Fruit fly (Drosophila melanogaster) whole organism, embryonic: Measurements from ENCODE around the gene Myo31DF.

Experiments used
- Abd-B ChIP-seq: fragments of 200-800 bp; sonication (Bioruptor generic); optimal IDR thresholded peaks from 2 replicates; lab custom pipeline; 2018; ENCODE audit warnings: missing biosample characterization, mild to moderate bottlenecking, missing genetic modification characterization, moderate library complexity
- Awh ChIP-seq: fragments of 200-800 bp; sonication (Bioruptor generic); IDR thresholded peaks from 2 replicates; pipeline ENCODE4, ENCODE4 v1.3.6; 2022; ENCODE audit warnings: missing biosample characterization, missing genetic modification characterization
- CG10654 ChIP-seq: fragments of 200-800 bp; sonication (Bioruptor generic); optimal IDR thresholded peaks from 2 replicates; lab custom pipeline; 2016; ENCODE audit warnings: missing biosample characterization, missing genetic modification characterization
- CG11695 ChIP-seq: fragments of 200-800 bp; sonication (Bioruptor generic); IDR thresholded peaks from 3 replicates; pipeline ENCODE4 v1.3.6; 2022; ENCODE audit warnings: missing biosample characterization, missing genetic modification characterization
- CG12236 ChIP-seq: fragments of 200-800 bp; sonication (Bioruptor generic); optimal IDR thresholded peaks from 2 replicates; lab custom pipeline; 2016; ENCODE audit warnings: missing biosample characterization, missing genetic modification characterization
- CG13296 ChIP-seq: fragments of 200-800 bp; sonication (Bioruptor generic); optimal IDR thresholded peaks from 3 replicates; lab custom pipeline; 2018; ENCODE audit warnings: missing biosample characterization, mild to moderate bottlenecking, missing genetic modification characterization
- CG14050 ChIP-seq: fragments of 200-800 bp; sonication (Bioruptor generic); IDR thresholded peaks from 3 replicates; pipeline ENCODE4 v1.3.6; 2022; ENCODE audit warnings: missing biosample characterization, missing genetic modification characterization
- CG15073 ChIP-seq: fragments of 200-800 bp; sonication (Bioruptor generic); optimal IDR thresholded peaks from 2 replicates; lab custom pipeline; 2016; ENCODE audit warnings: missing biosample characterization, missing genetic modification characterization
- CG1647 ChIP-seq: fragments of 200-800 bp; sonication (Bioruptor generic); optimal IDR thresholded peaks from 3 replicates; lab custom pipeline; 2016; ENCODE audit warnings: missing biosample characterization, missing genetic modification characterization
- CG16779 ChIP-seq: fragments of 200-800 bp; sonication (Bioruptor generic); IDR thresholded peaks from 2 replicates; pipeline ENCODE4 v1.3.6; 2022; ENCODE audit warnings: missing biosample characterization, missing genetic modification characterization
- CG16863 ChIP-seq: fragments of 200-800 bp; sonication (Bioruptor generic); optimal IDR thresholded peaks from 3 replicates; lab custom pipeline; 2016; ENCODE audit warnings: missing biosample characterization, missing genetic modification characterization
- CG3281 ChIP-seq: fragments of 200-800 bp; sonication (Bioruptor generic); optimal IDR thresholded peaks from 3 replicates; lab custom pipeline; 2017; ENCODE audit warnings: missing biosample characterization, mild to moderate bottlenecking, missing genetic modification characterization
- CG33213 ChIP-seq: fragments of 200-800 bp; sonication (Bioruptor generic); optimal IDR thresholded peaks from 3 replicates; lab custom pipeline; 2016; ENCODE audit warnings: missing biosample characterization, missing genetic modification characterization
- CG3838 ChIP-seq: fragments of 200-800 bp; sonication (Bioruptor generic); optimal IDR thresholded peaks from 3 replicates; lab custom pipeline; 2016; ENCODE audit warnings: missing biosample characterization, missing genetic modification characterization
- CG4424 ChIP-seq: fragments of 200-800 bp; sonication (Bioruptor generic); optimal IDR thresholded peaks from 3 replicates; lab custom pipeline; 2016; ENCODE audit warnings: missing biosample characterization, missing genetic modification characterization
- CG4730 ChIP-seq: fragments of 200-800 bp; sonication (Bioruptor generic); IDR thresholded peaks from 2 replicates; pipeline ENCODE4 v1.3.6; 2022; ENCODE audit warnings: missing biosample characterization, missing genetic modification characterization
- CG4820 ChIP-seq: fragments of 200-800 bp; sonication (Bioruptor generic); optimal IDR thresholded peaks from 3 replicates; lab custom pipeline; 2016; ENCODE audit warnings: missing biosample characterization, missing genetic modification characterization
- CG6654 ChIP-seq: fragments of 200-800 bp; sonication (Bioruptor generic); optimal IDR thresholded peaks from 2 replicates; lab custom pipeline; 2017; ENCODE audit warnings: missing biosample characterization, mild to moderate bottlenecking, missing genetic modification characterization
- CG6683 ChIP-seq: fragments of 200-800 bp; sonication (Bioruptor generic); optimal IDR thresholded peaks from 2 replicates; lab custom pipeline; 2017; ENCODE audit warnings: missing biosample characterization, mild to moderate bottlenecking, missing genetic modification characterization, missing genetic modification reagents
- CG7745 ChIP-seq: fragments of 200-800 bp; sonication (Bioruptor generic); optimal IDR thresholded peaks from 2 replicates; lab custom pipeline; 2018; ENCODE audit warnings: missing biosample characterization, mild to moderate bottlenecking, missing genetic modification characterization, moderate library complexity
- Dp ChIP-seq: fragments of 200-800 bp; sonication (Bioruptor generic); optimal IDR thresholded peaks from 2 replicates; lab custom pipeline; 2018; ENCODE audit warnings: missing biosample characterization, mild to moderate bottlenecking, missing genetic modification characterization, moderate library complexity
- Dref ChIP-seq: fragments of 200-800 bp; sonication (Bioruptor generic); IDR thresholded peaks from 2 replicates; pipeline ENCODE4 v1.3.6; 2022; ENCODE audit warnings: missing biosample characterization, missing genetic modification characterization
- HLH4C ChIP-seq: fragments of 200-800 bp; sonication (Bioruptor generic); IDR thresholded peaks from 3 replicates; pipeline ENCODE4 v1.3.6; 2022; ENCODE audit warnings: missing biosample characterization, missing genetic modification characterization; ENCODE audit not compliant: partially characterized antibody
- HLH54F ChIP-seq: fragments of 200-800 bp; sonication (Bioruptor generic); optimal IDR thresholded peaks from 3 replicates; lab custom pipeline; 2016; ENCODE audit warnings: missing biosample characterization, missing genetic modification characterization
- Hey ChIP-seq: fragments of 200-800 bp; sonication (Bioruptor generic); optimal IDR thresholded peaks from 3 replicates; lab custom pipeline; 2018; ENCODE audit warnings: missing biosample characterization, mild to moderate bottlenecking, missing genetic modification characterization
- HmgD ChIP-seq: fragments of 200-800 bp; sonication (Bioruptor generic); optimal IDR thresholded peaks from 3 replicates; lab custom pipeline; 2016; ENCODE audit warnings: missing biosample characterization, missing genetic modification characterization
- Neu2 ChIP-seq: fragments of 200-800 bp; sonication (Bioruptor generic); optimal IDR thresholded peaks from 3 replicates; lab custom pipeline; 2016; ENCODE audit warnings: missing biosample characterization, missing genetic modification characterization, borderline replicate concordance
- Optix ChIP-seq: fragments of 200-800 bp; sonication (Bioruptor generic); IDR thresholded peaks from 3 replicates; pipeline ENCODE4 v1.3.6; 2022; ENCODE audit warnings: missing biosample characterization, missing genetic modification characterization
- Poxn ChIP-seq: fragments of 200-800 bp; sonication (Bioruptor generic); IDR thresholded peaks from 2 replicates; pipeline ENCODE4 v1.3.6; 2022; ENCODE audit warnings: missing biosample characterization, missing genetic modification characterization
- Ptx1 ChIP-seq: fragments of 200-800 bp; sonication (Bioruptor generic); IDR thresholded peaks from 2 replicates; pipeline ENCODE4 v1.3.6; 2022; ENCODE audit warnings: missing biosample characterization, missing genetic modification characterization
- Stat92E ChIP-seq, 3 experiments: fragments of >200 bp in 2 of 3; fragments of 200-800 bp in 1 of 3; sonication (Bioruptor generic) in 1 of 3; optimal IDR thresholded peaks; 2 replicates each; lab custom pipeline; 2017 to 2019; ENCODE audit warnings: missing biosample characterization in 3 of 3, missing genetic modification characterization in 3 of 3, mild to moderate bottlenecking in 1 of 3, moderate library complexity in 1 of 3
- bab2 ChIP-seq: fragments of 200-800 bp; sonication (Bioruptor generic); optimal IDR thresholded peaks from 2 replicates; lab custom pipeline; 2016; ENCODE audit warnings: missing biosample characterization, missing genetic modification characterization
- bcd ChIP-seq: fragments of 200-800 bp; sonication (Bioruptor generic); optimal IDR thresholded peaks from 2 replicates; lab custom pipeline; 2017; ENCODE audit warnings: missing biosample characterization, mild to moderate bottlenecking, missing genetic modification characterization
- bsh ChIP-seq, 2 experiments: fragments of 200-800 bp; sonication (Bioruptor generic); optimal IDR thresholded peaks; 2 replicates each; lab custom pipeline; 2017 to 2018; ENCODE audit warnings: mild to moderate bottlenecking in 2 of 2, missing biosample characterization in 2 of 2, missing genetic modification characterization in 2 of 2, moderate library complexity in 1 of 2
- corto ChIP-seq: fragments of 200-800 bp; sonication (Bioruptor generic); optimal IDR thresholded peaks from 2 replicates; lab custom pipeline; 2016; ENCODE audit warnings: missing biosample characterization, mild to moderate bottlenecking, missing genetic modification characterization, moderate library complexity
- crol ChIP-seq: fragments of 200-800 bp; sonication (Bioruptor generic); IDR thresholded peaks from 2 replicates; pipeline ENCODE4 v1.3.6; 2022; ENCODE audit warnings: missing biosample characterization, missing genetic modification characterization
- fd102C ChIP-seq: fragments of 200-800 bp; sonication (Bioruptor generic); optimal IDR thresholded peaks from 2 replicates; lab custom pipeline; 2018; ENCODE audit warnings: missing biosample characterization, mild to moderate bottlenecking, missing genetic modification characterization, moderate library complexity
- fd96Cb ChIP-seq: fragments of 200-800 bp; sonication (Bioruptor generic); optimal IDR thresholded peaks from 2 replicates; lab custom pipeline; 2018; ENCODE audit warnings: missing biosample characterization, mild to moderate bottlenecking, missing genetic modification characterization, moderate library complexity
- insv ChIP-seq, 2 experiments: fragments of 200-800 bp; sonication (Bioruptor generic); optimal IDR thresholded peaks; 3 replicates each; lab custom pipeline; 2016 to 2018; ENCODE audit warnings: missing biosample characterization in 2 of 2, missing genetic modification characterization in 2 of 2
- jing ChIP-seq: fragments of 200-800 bp; sonication (Bioruptor generic); optimal IDR thresholded peaks from 2 replicates; lab custom pipeline; 2018; ENCODE audit warnings: missing biosample characterization, mild to moderate bottlenecking, missing genetic modification characterization
- klu ChIP-seq: fragments of 200-800 bp; sonication (Bioruptor generic); IDR thresholded peaks from 2 replicates; pipeline ENCODE4 v1.3.6; 2022; ENCODE audit warnings: missing biosample characterization, missing genetic modification characterization
- lbe ChIP-seq: fragments of 200-800 bp; sonication (Bioruptor generic); optimal IDR thresholded peaks from 2 replicates; lab custom pipeline; 2016; ENCODE audit warnings: missing biosample characterization, mild to moderate bottlenecking, missing genetic modification characterization
- mirr ChIP-seq: fragments of 200-800 bp; sonication (Bioruptor generic); optimal IDR thresholded peaks from 3 replicates; lab custom pipeline; 2018; ENCODE audit warnings: missing biosample characterization, mild to moderate bottlenecking, missing genetic modification characterization
- onecut ChIP-seq: fragments of 200-800 bp; sonication (Bioruptor generic); IDR thresholded peaks from 2 replicates; pipeline ENCODE4 v1.3.6; 2022; ENCODE audit warnings: missing biosample characterization, missing genetic modification characterization
- p53 ChIP-seq: fragments of 200-800 bp; sonication (Bioruptor generic); optimal IDR thresholded peaks from 2 replicates; lab custom pipeline; 2016; ENCODE audit warnings: missing biosample characterization, missing genetic modification characterization
- pfk ChIP-seq: fragments of 200-800 bp; sonication (Bioruptor generic); optimal IDR thresholded peaks from 2 replicates; lab custom pipeline; 2018; ENCODE audit warnings: missing biosample characterization, mild to moderate bottlenecking, missing genetic modification characterization, moderate library complexity
- pho ChIP-seq: fragments of 200-800 bp; sonication (Bioruptor generic); optimal IDR thresholded peaks from 2 replicates; lab custom pipeline; 2016; ENCODE audit warnings: missing biosample characterization, missing genetic modification characterization
- pros ChIP-seq: fragments of 200-800 bp; sonication (Bioruptor generic); optimal IDR thresholded peaks from 3 replicates; lab custom pipeline; 2019; ENCODE audit warnings: missing biosample characterization, mild to moderate bottlenecking, missing genetic modification characterization, moderate library complexity
- pum ChIP-seq: fragments of 200-800 bp; sonication (Bioruptor generic); optimal IDR thresholded peaks from 2 replicates; lab custom pipeline; 2016; ENCODE audit warnings: missing biosample characterization, missing genetic modification characterization
- zf30C ChIP-seq: fragments of 200-800 bp; sonication (Bioruptor generic); optimal IDR thresholded peaks from 3 replicates; lab custom pipeline; 2018; ENCODE audit warnings: missing biosample characterization, mild to moderate bottlenecking, missing genetic modification characterization

Myo31DF gene

dm6 chr2L:10516470-10517048 is 10.0 kb upstream of the Myo31DF start (continued):
- no peak for TF ChIP-seq zf30C (GFP tag; lab: Kevin White, UChicago)
- TF ChIP-seq bsh (GFP tag; optimal IDR thresholded peaks at IDR 0.05; lab: Kevin White, UChicago), result peak; percentile 15 to 54
- peak; percentile 19; the same call in 2 of the 3 replicates for TF ChIP-seq CG14050 (GFP tag; lab: Robert Waterston, UW)
- no peak for TF ChIP-seq CG3838 (GFP tag; lab: Kevin White, UChicago)
- peak; percentile 31 for TF ChIP-seq HLH54F (GFP tag; lab: Kevin White, UChicago)
- no peak for TF ChIP-seq pros (GFP tag; lab: Kevin White, UChicago)
- no peak for TF ChIP-seq onecut (GFP tag; lab: Robert Waterston, UW)
- TF ChIP-seq CG16779, result 0 out of 2 replicates have a peak, but pooled peaks have one; percentile 18
- peak; percentile 49 for TF ChIP-seq pho (GFP tag; lab: Kevin White, UChicago)
- no peak; the same call in 2 of the 3 replicates for TF ChIP-seq CG11695 (GFP tag; lab: Robert Waterston, UW)
- TF ChIP-seq HLH4C, result peak; percentile 24; the same call in 1 of the 3 replicates
- TF ChIP-seq fd96Cb (tag; lab: Kevin White, UChicago), result no peak
- peak; percentile 33 for TF ChIP-seq CG13296
- TF ChIP-seq Stat92E (GFP tag; optimal IDR thresholded peaks at IDR 0.05; lab: Kevin White, UChicago), result peak in 1 of 3 experiments; percentile 31
- no peak for TF ChIP-seq CG6654 (GFP tag; lab: Kevin White, UChicago)
- TF ChIP-seq CG4730, result no peak
- TF ChIP-seq pum, result peak; percentile 8
- TF ChIP-seq Abd-B (GFP tag; lab: Kevin White, UChicago), result peak; percentile 8
- no peak for TF ChIP-seq p53 (GFP tag; lab: Kevin White, UChicago)
- TF ChIP-seq Poxn (GFP tag; lab: Robert Waterston, UW), result no peak
- peak; percentile 8 for TF ChIP-seq bab2 (GFP tag; lab: Kevin White, UChicago)
- peak; percentile 69 for TF ChIP-seq Dref (GFP tag; lab: Robert Waterston, UW)
- no peak for TF ChIP-seq Hey (tag; lab: Kevin White, UChicago)
- TF ChIP-seq corto, result no peak
- peak; percentile 9 for TF ChIP-seq lbe
- peak; percentile 49 for TF ChIP-seq CG4424 (GFP tag; lab: Kevin White, UChicago)
- TF ChIP-seq CG7745 (tag; lab: Kevin White, UChicago), result no peak
- peak; percentile 38 for TF ChIP-seq bcd (GFP tag; lab: Kevin White, UChicago)
- TF ChIP-seq insv (GFP tag; optimal IDR thresholded peaks at IDR 0.05; lab: Kevin White, UChicago), result peak in 1 of 2 experiments; percentile 28
- TF ChIP-seq Dp (GFP tag; lab: Kevin White, UChicago), result peak; percentile 19
- no peak for TF ChIP-seq CG15073 (GFP tag; lab: Kevin White, UChicago)
- TF ChIP-seq Neu2, result no peak
- no peak for TF ChIP-seq CG33213
- peak; percentile 34 for TF ChIP-seq HmgD
- no peak for TF ChIP-seq CG4820
- no peak for TF ChIP-seq crol (GFP tag; lab: Robert Waterston, UW)
- no peak for TF ChIP-seq pfk (GFP tag; lab: Kevin White, UChicago)
- no peak for TF ChIP-seq CG12236
- peak; percentile 34; the same call in 1 of the 2 replicates for TF ChIP-seq Ptx1 (GFP tag; lab: Robert Waterston, UW)
- TF ChIP-seq CG6683 (GFP tag; lab: Kevin White, UChicago), result no peak
- TF ChIP-seq Awh (GFP tag; lab: Robert Waterston, UW), result 0 out of 2 replicates have a peak, but pooled peaks have one; percentile 55
- no peak for TF ChIP-seq CG16863 (GFP tag; lab: Kevin White, UChicago)
- 0 out of 3 replicates have a peak, but pooled peaks have one; percentile 49 for TF ChIP-seq Optix (GFP tag; lab: Robert Waterston, UW)
- TF ChIP-seq jing (GFP tag; lab: Kevin White, UChicago), result no peak
- TF ChIP-seq CG10654 (GFP tag; lab: Kevin White, UChicago), result no peak
- no peak for TF ChIP-seq klu (GFP tag; lab: Robert Waterston, UW)
- peak; percentile 50 for TF ChIP-seq CG3281 (GFP tag; lab: Kevin White, UChicago)
- no peak for TF ChIP-seq fd102C
- no peak for TF ChIP-seq CG1647 (GFP tag; lab: Kevin White, UChicago)
- TF ChIP-seq mirr (GFP tag; lab: Kevin White, UChicago), result peak; percentile 47
